Worm (Caenorhabditis elegans): ENCODE results near the gene C04A11.2.

DNA sequence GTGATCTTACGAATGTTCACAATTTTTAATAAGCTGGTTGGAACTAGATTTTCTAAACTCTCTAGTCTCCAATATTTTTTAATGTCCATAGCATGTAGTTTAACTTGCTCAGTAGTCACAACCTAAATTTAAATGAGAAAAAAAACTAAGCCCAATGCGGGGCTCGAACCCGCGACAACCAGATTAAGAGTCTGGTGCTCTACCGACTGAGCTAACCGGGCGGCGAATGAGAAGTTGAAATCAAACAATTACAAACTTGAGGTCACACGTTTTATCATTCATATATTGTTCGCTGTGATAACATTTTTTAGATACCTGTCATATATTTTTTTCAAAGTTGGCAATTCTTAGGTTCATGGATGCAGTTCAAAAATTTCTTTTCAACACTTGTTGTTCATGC is 12.9 kb downstream of the C04A11.2 start:
- TF ChIP-seq ref-1 (GFP tag; conservative IDR thresholded peaks at IDR 0.05): no peak
- no peak for TF ChIP-seq flt-1 (GFP tag; IDR thresholded peaks at IDR 0.05)
- no peak for TF ChIP-seq ztf-29 (GFP tag; IDR thresholded peaks at IDR 0.05)
- no peak for TF ChIP-seq T22C8.4 (GFP tag; IDR thresholded peaks at IDR 0.05)
- no peak for TF ChIP-seq cog-1 (tag; optimal IDR thresholded peaks at IDR 0.05)
